Fruit fly (Drosophila melanogaster) whole organism, pupa: ENCODE measurements around the gene AOX3.

ENCODE experiments used
- CG10348 ChIP-seq: fragments of 200-800 bp; sonication (Bioruptor generic); IDR thresholded peaks from 2 replicates; pipeline ENCODE4 v1.3.6; 2022; ENCODE audit warnings: missing biosample characterization, missing genetic modification characterization
- CG12605 ChIP-seq: fragments of 200-800 bp; sonication (Bioruptor generic); IDR thresholded peaks from 2 replicates; pipeline ENCODE4 v1.3.6; 2022; ENCODE audit warnings: missing biosample characterization, missing genetic modification characterization
- CG13204 ChIP-seq: fragments of 200-800 bp; sonication (Bioruptor generic); optimal IDR thresholded peaks from 2 replicates; lab custom pipeline; 2018; ENCODE audit warnings: missing biosample characterization, mild to moderate bottlenecking, missing genetic modification characterization, moderate library complexity
- CG14655 ChIP-seq: fragments of 200-800 bp; sonication (Bioruptor generic); optimal IDR thresholded peaks from 3 replicates; lab custom pipeline; 2017; ENCODE audit warnings: mild to moderate bottlenecking, missing biosample characterization, missing genetic modification reagents, missing genetic modification characterization
- CG15710 ChIP-seq: fragments of 200-800 bp; sonication (Bioruptor generic); optimal IDR thresholded peaks from 2 replicates; lab custom pipeline; 2018; ENCODE audit warnings: missing biosample characterization, mild to moderate bottlenecking, missing genetic modification characterization, moderate library complexity
- CG17806 ChIP-seq: fragments of 200-800 bp; sonication (Bioruptor generic); optimal IDR thresholded peaks from 2 replicates; lab custom pipeline; 2018; ENCODE audit warnings: missing biosample characterization, mild to moderate bottlenecking, missing genetic modification characterization, moderate library complexity
- CG32121 ChIP-seq: fragments of 200-800 bp; sonication (Bioruptor generic); IDR thresholded peaks from 2 replicates; pipeline ENCODE4 v1.3.6; 2022; ENCODE audit warnings: missing biosample characterization, missing genetic modification characterization
- CG34367 ChIP-seq: fragments of 200-800 bp; sonication (Bioruptor generic); optimal IDR thresholded peaks from 2 replicates; lab custom pipeline; 2018; ENCODE audit warnings: missing biosample characterization, mild to moderate bottlenecking, missing genetic modification characterization
- CG4496 ChIP-seq: fragments of 200-800 bp; sonication (Bioruptor generic); IDR thresholded peaks from 3 replicates; pipeline ENCODE4 v1.3.6; 2022; ENCODE audit warnings: missing biosample characterization, missing genetic modification characterization
- CG8159 ChIP-seq: fragments of 200-800 bp; sonication (Bioruptor generic); optimal IDR thresholded peaks from 3 replicates; lab custom pipeline; 2018; ENCODE audit warnings: missing biosample characterization, mild to moderate bottlenecking, missing genetic modification characterization, moderate library complexity
- CG8301 ChIP-seq: fragments of 200-800 bp; sonication (Bioruptor generic); optimal IDR thresholded peaks from 2 replicates; lab custom pipeline; 2018; ENCODE audit warnings: missing biosample characterization, mild to moderate bottlenecking, missing genetic modification characterization
- CG9948 ChIP-seq: fragments of 200-800 bp; sonication (Bioruptor generic); optimal IDR thresholded peaks from 2 replicates; lab custom pipeline; 2018; ENCODE audit warnings: missing biosample characterization, mild to moderate bottlenecking, missing genetic modification characterization, moderate library complexity
- D1 ChIP-seq: fragments of 200-800 bp; sonication (Bioruptor generic); optimal IDR thresholded peaks from 2 replicates; lab custom pipeline; 2018; ENCODE audit warnings: missing biosample characterization, mild to moderate bottlenecking, missing genetic modification characterization, moderate library complexity
- EcR ChIP-seq: fragments of 200-800 bp; sonication (Bioruptor generic); optimal IDR thresholded peaks from 3 replicates; lab custom pipeline; 2019; ENCODE audit warnings: missing biosample characterization, missing genetic modification characterization, mild to moderate bottlenecking, moderate library complexity, missing genetic modification reagents
- Ets98B ChIP-seq: fragments of 200-800 bp; sonication (Bioruptor generic); IDR thresholded peaks from 2 replicates; pipeline ENCODE4 v1.3.6; 2022; ENCODE audit warnings: missing biosample characterization, missing genetic modification characterization
- Pif1A ChIP-seq: fragments of 200-800 bp; sonication (Bioruptor generic); optimal IDR thresholded peaks from 3 replicates; lab custom pipeline; 2016; ENCODE audit warnings: missing biosample characterization, missing genetic modification characterization
- Pif1B ChIP-seq: fragments of 200-800 bp; sonication (Bioruptor generic); optimal IDR thresholded peaks from 3 replicates; lab custom pipeline; 2016; ENCODE audit warnings: missing biosample characterization, missing genetic modification characterization
- Snoo ChIP-seq: fragments of 200-800 bp; sonication (Bioruptor generic); optimal IDR thresholded peaks from 3 replicates; lab custom pipeline; 2017; ENCODE audit warnings: missing biosample characterization, mild to moderate bottlenecking, missing genetic modification characterization, inconsistent platforms
- fd96Ca ChIP-seq: fragments of 200-800 bp; sonication (Bioruptor generic); IDR thresholded peaks from 3 replicates; pipeline ENCODE4 v1.3.6; 2022; ENCODE audit warnings: missing biosample characterization, missing genetic modification characterization
- gl ChIP-seq: fragments of 200-800 bp; sonication (Bioruptor generic); optimal IDR thresholded peaks from 2 replicates; lab custom pipeline; 2018; ENCODE audit warnings: missing biosample characterization, mild to moderate bottlenecking, missing genetic modification characterization
- rn ChIP-seq: fragments of 200-800 bp; sonication (Bioruptor generic); IDR thresholded peaks from 2 replicates; pipeline ENCODE4 v1.3.6; 2022; ENCODE audit warnings: missing biosample characterization, missing genetic modification characterization

AOX3 gene

DNA sequence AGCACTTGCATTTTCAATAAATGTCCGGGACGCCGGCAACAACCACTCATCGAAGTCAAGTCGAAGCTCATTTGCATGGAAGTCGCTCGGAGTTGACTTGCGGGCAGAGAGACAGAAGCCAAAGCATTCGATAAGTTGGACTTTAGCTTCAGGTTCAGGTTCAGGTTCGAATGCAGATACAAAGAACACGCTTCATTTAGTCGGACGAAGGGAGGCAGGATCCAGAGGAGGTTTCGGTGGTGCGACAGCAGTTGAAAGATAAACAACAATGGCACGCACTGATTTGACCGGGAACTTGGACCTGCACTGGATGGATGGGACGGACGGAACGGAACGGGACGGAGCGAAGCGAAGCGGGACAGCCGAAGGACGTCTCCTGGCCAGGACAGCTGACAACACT, 19.9 kb upstream of the AOX3 start:
- TF ChIP-seq CG17806 (tag; lab: Kevin White, UChicago) (no peak), gl (peak; percentile 5), EcR (peak; percentile 35), Pif1B (GFP tag; lab: Kevin White, UChicago) (no peak), CG13204 (GFP tag; lab: Kevin White, UChicago) (peak; percentile 55)

DNA sequence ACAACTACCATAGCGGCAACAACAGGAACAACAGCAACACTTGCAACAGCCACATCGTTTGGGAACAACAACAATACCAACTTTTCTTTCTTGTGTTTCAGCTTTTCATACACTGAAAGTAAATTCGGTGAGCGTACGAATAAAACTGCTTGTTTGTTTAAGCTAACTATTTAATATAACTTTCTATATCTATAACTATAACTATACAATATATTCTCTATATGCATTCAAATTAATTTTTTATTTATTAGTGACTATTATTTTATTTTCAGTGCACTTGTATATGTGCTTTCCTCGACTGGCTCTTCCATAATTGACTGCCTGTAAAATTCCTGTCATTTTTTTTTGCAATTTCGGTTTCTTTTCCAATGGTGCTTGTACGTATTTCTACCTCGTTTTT, 19.0 kb upstream of the AOX3 start:
- TF ChIP-seq CG32121 (GFP tag; lab: Robert Waterston, UW) (peak; percentile 77; the same call in 1 of the 2 replicates), CG34367 (tag; lab: Kevin White, UChicago) (no peak), CG8159 (tag; lab: Kevin White, UChicago) (peak; percentile 40), CG12605 (peak; percentile 77), CG13204 (GFP tag; lab: Kevin White, UChicago) (no peak), Pif1B (GFP tag; lab: Kevin White, UChicago) (no peak), CG10348 (GFP tag; lab: Robert Waterston, UW) (no peak), Pif1A (no peak), fd96Ca (no peak), CG8301 (peak; percentile 81), EcR (no peak), CG4496 (GFP tag; lab: Robert Waterston, UW) (peak; percentile 74), Ets98B (GFP tag; lab: Robert Waterston, UW) (peak; percentile 82), gl (no peak), CG17806 (tag; lab: Kevin White, UChicago) (peak; percentile 35), Snoo (tag; lab: Kevin White, UChicago) (no peak), CG14655 (GFP tag; lab: Kevin White, UChicago) (peak; percentile 79), D1 (no peak), CG15710 (tag; lab: Kevin White, UChicago) (peak; percentile 38), CG9948 (tag; lab: Kevin White, UChicago) (peak; percentile 44), rn (GFP tag; lab: Robert Waterston, UW) (peak; percentile 59)
- TF ChIP-seq, all 21 proteins: peak for 11

DNA sequence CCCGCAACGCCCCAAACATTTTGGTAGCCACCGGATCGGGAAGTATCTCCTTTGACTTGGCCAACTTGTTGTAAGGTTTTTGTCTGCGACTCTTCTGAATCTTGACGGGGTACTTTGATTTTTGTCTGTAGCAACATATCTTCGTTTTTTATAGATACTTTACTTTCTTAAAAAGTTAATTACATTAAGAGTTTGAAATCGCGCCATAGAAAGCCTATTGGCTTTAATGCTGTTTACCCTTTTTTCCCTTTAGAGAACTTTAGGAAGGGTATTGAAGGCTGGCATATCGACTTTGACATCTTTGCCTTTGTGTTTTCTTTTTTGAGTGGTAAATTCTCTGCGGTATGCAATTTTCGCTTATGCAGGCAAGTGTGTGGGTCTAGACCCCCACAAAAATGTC, 18.4 kb upstream of the AOX3 start:
- TF ChIP-seq fd96Ca (peak; percentile 79), Pif1A (peak; percentile 54), gl (no peak), Snoo (tag; lab: Kevin White, UChicago) (peak; percentile 31), CG15710 (tag; lab: Kevin White, UChicago) (peak; percentile 22), CG8301 (peak; percentile 76), EcR (no peak), CG8159 (tag; lab: Kevin White, UChicago) (peak; percentile 25), CG14655 (GFP tag; lab: Kevin White, UChicago) (peak; percentile 81), D1 (no peak), CG34367 (tag; lab: Kevin White, UChicago) (peak; percentile 6), Pif1B (GFP tag; lab: Kevin White, UChicago) (peak; percentile 48), CG4496 (GFP tag; lab: Robert Waterston, UW) (no peak), CG13204 (GFP tag; lab: Kevin White, UChicago) (no peak), CG9948 (tag; lab: Kevin White, UChicago) (peak; percentile 50), CG17806 (tag; lab: Kevin White, UChicago) (peak; percentile 33), CG32121 (GFP tag; lab: Robert Waterston, UW) (peak; percentile 67; the same call in 1 of the 2 replicates), Ets98B (GFP tag; lab: Robert Waterston, UW) (peak; percentile 61; the same call in 1 of the 2 replicates), rn (GFP tag; lab: Robert Waterston, UW) (peak; percentile 47; the same call in 1 of the 2 replicates), CG10348 (GFP tag; lab: Robert Waterston, UW) (0 out of 2 replicates have a peak, but pooled peaks have one; percentile 28), CG12605 (peak; percentile 41; the same call in 1 of the 2 replicates)

DNA sequence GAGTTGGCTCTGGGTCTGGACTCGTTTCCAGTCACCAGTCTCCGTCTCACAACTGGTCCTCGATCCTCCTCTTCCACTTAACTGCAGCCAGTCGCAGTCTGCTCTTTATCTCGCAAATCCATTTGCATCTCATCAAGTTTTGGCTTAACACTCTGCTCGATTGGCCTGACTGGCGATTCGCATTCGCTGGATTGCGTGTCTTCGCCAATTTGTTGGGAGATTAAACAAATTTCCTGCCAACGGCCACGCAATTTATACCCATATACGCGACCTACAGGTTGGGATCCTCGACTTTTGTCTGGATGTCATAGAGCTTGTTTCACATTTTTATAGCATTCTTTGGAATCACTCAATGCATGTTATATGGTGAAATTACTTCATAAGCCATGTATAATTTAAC, 9.3 kb upstream of the AOX3 start:
- TF ChIP-seq Ets98B (GFP tag; lab: Robert Waterston, UW) (no peak), CG34367 (tag; lab: Kevin White, UChicago) (no peak)

DNA sequence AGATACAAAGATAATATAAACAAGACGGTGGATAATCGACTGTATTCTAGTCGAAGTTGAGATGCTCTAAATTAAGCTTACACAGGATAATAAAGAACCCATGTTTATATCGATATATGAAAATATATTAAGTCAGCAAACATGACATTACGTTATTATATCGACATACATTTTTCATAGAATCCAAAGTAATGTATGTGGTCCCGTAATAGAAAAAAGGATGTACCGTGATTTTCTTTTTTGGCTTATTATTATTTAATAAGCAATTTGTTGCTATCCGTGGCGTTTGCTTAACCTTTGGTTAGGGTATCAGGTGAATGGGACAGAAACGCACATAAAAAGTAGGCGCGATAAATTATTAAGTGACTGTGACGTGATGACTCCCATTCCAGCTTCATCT, 8.5 kb upstream of the AOX3 start:
- peak; percentile 80 for TF ChIP-seq CG9948 (tag; lab: Kevin White, UChicago)
- peak; percentile 59 for TF ChIP-seq CG14655 (GFP tag; lab: Kevin White, UChicago)
- 0 out of 3 replicates have a peak, but pooled peaks have one; percentile 22 for TF ChIP-seq CG4496 (GFP tag; lab: Robert Waterston, UW)
- TF ChIP-seq Ets98B (GFP tag; lab: Robert Waterston, UW), result no peak
- TF ChIP-seq EcR, result no peak
- TF ChIP-seq CG17806 (tag; lab: Kevin White, UChicago), result peak; percentile 82
- no peak for TF ChIP-seq Snoo (tag; lab: Kevin White, UChicago)
- peak; percentile 91 for TF ChIP-seq CG8159 (tag; lab: Kevin White, UChicago)
- TF ChIP-seq CG15710 (tag; lab: Kevin White, UChicago), result peak; percentile 87
- peak; percentile 41 for TF ChIP-seq CG13204 (GFP tag; lab: Kevin White, UChicago)
- TF ChIP-seq CG32121 (GFP tag; lab: Robert Waterston, UW), result no peak
- no peak for TF ChIP-seq CG10348 (GFP tag; lab: Robert Waterston, UW)
- no peak for TF ChIP-seq fd96Ca
- no peak for TF ChIP-seq CG12605
- TF ChIP-seq D1, result peak; percentile 41
- TF ChIP-seq CG8301, result peak; percentile 46
- peak; percentile 65 for TF ChIP-seq Pif1B (GFP tag; lab: Kevin White, UChicago)
- no peak for TF ChIP-seq rn (GFP tag; lab: Robert Waterston, UW)
- peak; percentile 63 for TF ChIP-seq gl
- TF ChIP-seq Pif1A, result peak; percentile 69
- TF ChIP-seq CG34367 (tag; lab: Kevin White, UChicago), result peak; percentile 71

DNA sequence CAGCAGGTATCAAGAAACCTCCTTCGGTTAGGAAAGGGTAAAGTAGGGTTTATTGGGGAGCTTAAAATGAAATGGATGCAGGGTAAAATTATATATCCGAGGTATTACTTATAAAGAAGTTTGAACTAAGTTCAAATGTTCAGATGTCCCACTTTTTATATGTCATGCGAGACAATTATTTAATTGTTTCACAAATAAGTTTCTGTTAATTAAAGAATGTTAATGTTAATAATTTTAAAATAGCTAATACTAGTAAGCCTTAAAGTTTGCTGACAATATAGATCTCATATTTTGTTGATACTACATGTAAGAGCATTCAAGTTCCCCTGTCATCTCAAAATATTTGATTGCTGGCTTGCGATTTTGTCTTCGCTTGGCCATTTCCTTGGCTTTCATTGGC, 6.7 kb upstream of the AOX3 start:
- TF ChIP-seq CG10348 (GFP tag; lab: Robert Waterston, UW) (no peak), Pif1A (no peak), fd96Ca (no peak), Pif1B (GFP tag; lab: Kevin White, UChicago) (no peak), CG4496 (GFP tag; lab: Robert Waterston, UW) (no peak), CG9948 (tag; lab: Kevin White, UChicago) (peak; percentile 34), rn (GFP tag; lab: Robert Waterston, UW) (no peak), CG17806 (tag; lab: Kevin White, UChicago) (peak; percentile 26), CG13204 (GFP tag; lab: Kevin White, UChicago) (no peak), CG34367 (tag; lab: Kevin White, UChicago) (no peak), CG8159 (tag; lab: Kevin White, UChicago) (peak; percentile 52), Snoo (tag; lab: Kevin White, UChicago) (peak; percentile 4), EcR (no peak), D1 (no peak), Ets98B (GFP tag; lab: Robert Waterston, UW) (no peak), CG12605 (no peak), CG15710 (tag; lab: Kevin White, UChicago) (peak; percentile 49), CG32121 (GFP tag; lab: Robert Waterston, UW) (no peak), CG8301 (no peak), gl (no peak), CG14655 (GFP tag; lab: Kevin White, UChicago) (no peak)
- TF ChIP-seq, all 21 proteins: peak for 5
